In the genomic region with DNA sequence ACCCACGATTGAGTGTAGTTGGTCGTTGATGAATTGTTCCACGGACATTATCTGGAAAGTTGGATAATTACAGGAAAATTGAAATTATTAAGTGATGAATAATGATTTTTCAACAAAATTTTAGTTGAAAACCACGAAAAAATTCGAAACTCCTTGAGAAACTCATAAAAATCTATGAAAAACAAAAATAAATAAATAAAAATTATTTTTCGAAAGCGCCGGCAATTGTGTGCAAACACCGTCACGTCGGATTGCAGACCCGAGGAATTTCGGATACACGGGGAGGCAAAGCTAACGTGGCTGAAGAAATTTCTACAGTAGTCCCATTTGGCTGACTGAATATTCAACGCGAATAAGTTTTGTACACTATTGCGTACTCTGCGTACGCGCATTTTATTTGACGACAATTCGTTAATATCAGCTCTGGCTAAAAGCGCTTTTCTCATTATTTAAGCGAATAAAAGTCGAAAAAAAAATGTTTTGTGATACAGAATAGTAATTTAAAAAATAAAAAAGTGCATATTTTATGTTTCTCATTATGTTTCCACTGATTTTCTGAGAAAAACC, we compare ENCODE assay signal across 5 worm cellular contexts.
TF ChIP-seq lines count a peak whose summit lies in the region.

Gene mog-4 (minus strand): TSS at position 51 of the 567 bp plus-strand sequence.

TF ChIP-seq in whole organism, L1 larva, 84 proteins besides CTCF, POLR2A, EP300 and RAD21 (continues in another document):
- TF ChIP-seq grh-1 (GFP tag; IDR thresholded peaks at IDR 0.05; lab: Robert Waterston, UW) (peak; percentile 99), nhr-47 (tag; optimal IDR thresholded peaks at IDR 0.05; lab: Kevin White, UChicago) (peak; percentile 99), nhr-237 (tag; optimal IDR thresholded peaks at IDR 0.05; lab: Kevin White, UChicago) (peak; percentile 46), fkh-4 (tag; optimal IDR thresholded peaks at IDR 0.05; lab: Kevin White, UChicago; ENCODE audit: borderline replicate concordance) (peak; percentile 89), tbx-2 (tag; optimal IDR thresholded peaks at IDR 0.05; lab: Kevin White, UChicago) (peak; percentile 97), dsc-1 (tag; optimal IDR thresholded peaks at IDR 0.05; lab: Kevin White, UChicago) (peak; percentile 98), nhr-90 (tag; optimal IDR thresholded peaks at IDR 0.05; lab: Kevin White, UChicago; ENCODE audit: poor library complexity) (peak; percentile 98), fos-1 (tag; optimal IDR thresholded peaks at IDR 0.05; lab: Kevin White, UChicago) (peak; percentile 26), C16A3.4 (tag; optimal IDR thresholded peaks at IDR 0.05; lab: Kevin White, UChicago) (peak; percentile 82), snpc-4 (tag; optimal IDR thresholded peaks at IDR 0.05; lab: Kevin White, UChicago) (peak; percentile 77), C34B4.2 (tag; optimal IDR thresholded peaks at IDR 0.05; lab: Kevin White, UChicago) (peak; percentile 54), aha-1 (tag; optimal IDR thresholded peaks at IDR 0.05; lab: Kevin White, UChicago) (peak; percentile 6), mdl-1 (tag; optimal IDR thresholded peaks at IDR 0.05; lab: Kevin White, UChicago) (peak in 1 of 2 experiments; percentile 81), fkh-8 (tag; optimal IDR thresholded peaks at IDR 0.05; lab: Kevin White, UChicago) (peak; percentile 98), ets-5 (GFP tag; IDR thresholded peaks at IDR 0.05; lab: Robert Waterston, UW) (peak; percentile 92; the same call in 1 of the 2 replicates)

TF ChIP-seq in whole organism, L3 larva, 47 proteins besides CTCF, POLR2A, EP300 and RAD21 (continues in another document):
- TF ChIP-seq R02D3.7 (tag; optimal IDR thresholded peaks at IDR 0.05; lab: Kevin White, UChicago) (peak; percentile 79), nhr-77 (tag; optimal IDR thresholded peaks at IDR 0.05; lab: Kevin White, UChicago) (peak; percentile 90), nhr-43 (tag; optimal IDR thresholded peaks at IDR 0.05; lab: Kevin White, UChicago; ENCODE audit: poor library complexity, severe bottlenecking) (peak; percentile 98), skn-1 (tag; optimal IDR thresholded peaks at IDR 0.05; lab: Kevin White, UChicago) (peak; percentile 80), ceh-82 (tag; optimal IDR thresholded peaks at IDR 0.05; lab: Kevin White, UChicago) (peak; percentile 32), snpc-4 (tag; optimal IDR thresholded peaks at IDR 0.05; lab: Kevin White, UChicago) (peak; percentile 58), hmg-11 (tag; optimal IDR thresholded peaks at IDR 0.05; lab: Kevin White, UChicago) (peak; percentile 86), ZK546.5 (tag; optimal IDR thresholded peaks at IDR 0.05; lab: Kevin White, UChicago) (peak; percentile 42), nhr-23 (tag; optimal IDR thresholded peaks at IDR 0.05; lab: Kevin White, UChicago) (peak; percentile 93), lin-15B (tag; optimal IDR thresholded peaks at IDR 0.05; lab: Kevin White, UChicago) (peak; percentile 87), jun-1 (tag; optimal IDR thresholded peaks at IDR 0.05; lab: Kevin White, UChicago) (peak; percentile 80), ceh-28 (tag; optimal IDR thresholded peaks at IDR 0.05; lab: Kevin White, UChicago) (peak; percentile 75), tbx-2 (tag; optimal IDR thresholded peaks at IDR 0.05; lab: Kevin White, UChicago) (peak; percentile 92), nhr-11 (tag; optimal IDR thresholded peaks at IDR 0.05; lab: Kevin White, UChicago) (peak; percentile 79), pha-4 (tag; optimal IDR thresholded peaks at IDR 0.05; lab: Kevin White, UChicago) (peak; percentile 83), lsy-12 (tag; optimal IDR thresholded peaks at IDR 0.05; lab: Kevin White, UChicago) (peak; percentile 97), mdl-1 (tag; optimal IDR thresholded peaks at IDR 0.05; lab: Kevin White, UChicago) (peak; percentile 1)

TF ChIP-seq in whole organism, early embryonic, 17 proteins besides CTCF, POLR2A, EP300 and RAD21:
- peak; percentile 71 for TF ChIP-seq F13C5.2 (tag; optimal IDR thresholded peaks at IDR 0.05; lab: Kevin White, UChicago)
- peak; percentile 73 for TF ChIP-seq pes-1 (GFP tag; IDR thresholded peaks at IDR 0.05; lab: Robert Waterston, UW)
- TF ChIP-seq tbx-37 (GFP tag; conservative IDR thresholded peaks at IDR 0.05; lab: Robert Waterston, UW), result peak; percentile 91
- peak; percentile 68 for TF ChIP-seq tbx-11 (GFP tag; IDR thresholded peaks at IDR 0.05; lab: Robert Waterston, UW)
- TF ChIP-seq sea-1 (GFP tag; conservative IDR thresholded peaks at IDR 0.05; lab: Robert Waterston, UW), result peak; percentile 41; the same call in 1 of the 2 replicates
- TF ChIP-seq scrt-1 (GFP tag; IDR thresholded peaks at IDR 0.05; lab: Robert Waterston, UW), result peak; percentile 69

TF ChIP-seq in whole organism, midembryonic, 9 proteins besides CTCF, POLR2A, EP300 and RAD21:
- TF ChIP-seq ztf-23 (GFP tag; IDR thresholded peaks at IDR 0.05; lab: Robert Waterston, UW) (peak; percentile 92), ztf-29 (GFP tag; IDR thresholded peaks at IDR 0.05; lab: Robert Waterston, UW) (peak; percentile 74), klf-2 (GFP tag; conservative IDR thresholded peaks at IDR 0.05; lab: Robert Waterston, UW) (peak; percentile 79), cog-1 (tag; optimal IDR thresholded peaks at IDR 0.05; lab: Kevin White, UChicago) (peak; percentile 61), flt-1 (GFP tag; IDR thresholded peaks at IDR 0.05; lab: Robert Waterston, UW) (peak; percentile 91)

TF ChIP-seq in whole organism, young adult, 124 proteins besides CTCF, POLR2A, EP300 and RAD21 (continues in another document):
- peak; percentile 97 for TF ChIP-seq athp-1 (tag; optimal IDR thresholded peaks at IDR 0.05; lab: Kevin White, UChicago)
- peak; percentile 100 for TF ChIP-seq ztf-25 (GFP tag; IDR thresholded peaks at IDR 0.05; lab: Robert Waterston, UW)
- TF ChIP-seq C17E4.6 (GFP tag; IDR thresholded peaks at IDR 0.05; lab: Robert Waterston, UW), result peak; percentile 100
- TF ChIP-seq K11D2.4 (GFP tag; IDR thresholded peaks at IDR 0.05; lab: Robert Waterston, UW), result peak; percentile 99
- peak; percentile 100 for TF ChIP-seq Y79H2A.3 (GFP tag; conservative IDR thresholded peaks at IDR 0.05; lab: Robert Waterston, UW)
- TF ChIP-seq F22D6.2 (tag; optimal IDR thresholded peaks at IDR 0.05; lab: Kevin White, UChicago), result peak; percentile 89
- peak; percentile 76 for TF ChIP-seq mel-28 (tag; optimal IDR thresholded peaks at IDR 0.05; lab: Kevin White, UChicago; ENCODE audit: borderline replicate concordance)
- TF ChIP-seq egrh-3 (GFP tag; IDR thresholded peaks at IDR 0.05; lab: Robert Waterston, UW), result peak; percentile 90
- TF ChIP-seq repo-1 (tag; optimal IDR thresholded peaks at IDR 0.05; lab: Kevin White, UChicago), result peak; percentile 84
- TF ChIP-seq dpl-1 (GFP tag; optimal IDR thresholded peaks at IDR 0.05; lab: Kevin White, UChicago), result peak; percentile 46
- peak; percentile 99 for TF ChIP-seq Y67H2A.10 (GFP tag; conservative IDR thresholded peaks at IDR 0.05; lab: Robert Waterston, UW)
- peak; percentile 84 for TF ChIP-seq him-1 (tag; optimal IDR thresholded peaks at IDR 0.05; lab: Kevin White, UChicago)
- peak; percentile 99 for TF ChIP-seq attf-5 (GFP tag; optimal IDR thresholded peaks at IDR 0.05; lab: Kevin White, UChicago)
- TF ChIP-seq madf-8 (GFP tag; conservative IDR thresholded peaks at IDR 0.05; lab: Robert Waterston, UW), result peak; percentile 99
- TF ChIP-seq ceh-79 (tag; optimal IDR thresholded peaks at IDR 0.05; lab: Kevin White, UChicago), result peak; percentile 61
- peak; percentile 64 for TF ChIP-seq nhr-90 (tag; optimal IDR thresholded peaks at IDR 0.05; lab: Kevin White, UChicago)
- TF ChIP-seq F49E8.2 (tag; optimal IDR thresholded peaks at IDR 0.05; lab: Kevin White, UChicago; ENCODE audit: insufficient read depth), result peak; percentile 51
- 0 out of 2 replicates have a peak, but pooled peaks have one; percentile 15 for TF ChIP-seq ceh-58 (GFP tag; IDR thresholded peaks at IDR 0.05; lab: Robert Waterston, UW)
- peak; percentile 99 for TF ChIP-seq Y53G8AR.9 (GFP tag; conservative IDR thresholded peaks at IDR 0.05; lab: Robert Waterston, UW)
- peak; percentile 96 for TF ChIP-seq ceh-100 (GFP tag; IDR thresholded peaks at IDR 0.05; lab: Robert Waterston, UW)
- TF ChIP-seq hmg-1.2 (GFP tag; IDR thresholded peaks at IDR 0.05; lab: Robert Waterston, UW), result peak; percentile 100
- peak; percentile 100 for TF ChIP-seq bed-2 (GFP tag; IDR thresholded peaks at IDR 0.05; lab: Robert Waterston, UW)
- TF ChIP-seq ztf-3 (GFP tag; optimal IDR thresholded peaks at IDR 0.05; lab: Kevin White, UChicago), result peak; percentile 81
- peak; percentile 98 for TF ChIP-seq C06A6.2 (GFP tag; conservative IDR thresholded peaks at IDR 0.05; lab: Robert Waterston, UW)
- TF ChIP-seq egl-44 (GFP tag; IDR thresholded peaks at IDR 0.05; lab: Robert Waterston, UW), result peak; percentile 97
- TF ChIP-seq ets-4 (GFP tag; optimal IDR thresholded peaks at IDR 0.05; lab: Kevin White, UChicago), result peak; percentile 10
- peak; percentile 99 for TF ChIP-seq lir-1 (GFP tag; conservative IDR thresholded peaks at IDR 0.05; lab: Robert Waterston, UW)
- peak; percentile 95 for TF ChIP-seq hmg-20 (GFP tag; IDR thresholded peaks at IDR 0.05; lab: Robert Waterston, UW)
- TF ChIP-seq T26A5.8 (tag; optimal IDR thresholded peaks at IDR 0.05; lab: Kevin White, UChicago), result peak; percentile 7
- TF ChIP-seq pbrm-1 (GFP tag; IDR thresholded peaks at IDR 0.05; lab: Robert Waterston, UW), result peak; percentile 99
- peak; percentile 97 for TF ChIP-seq K12H6.12 (tag; optimal IDR thresholded peaks at IDR 0.05; lab: Kevin White, UChicago)
- peak; percentile 97 for TF ChIP-seq unc-130 (GFP tag; optimal IDR thresholded peaks at IDR 0.05; lab: Kevin White, UChicago)
- peak; percentile 93 for TF ChIP-seq Y53F4B.3 (GFP tag; IDR thresholded peaks at IDR 0.05; lab: Robert Waterston, UW)
- peak; percentile 81 for TF ChIP-seq zim-3 (tag; optimal IDR thresholded peaks at IDR 0.05; lab: Kevin White, UChicago)
- peak; percentile 99 for TF ChIP-seq Y56A3A.18 (GFP tag; IDR thresholded peaks at IDR 0.05; lab: Robert Waterston, UW)
- TF ChIP-seq die-1 (tag; optimal IDR thresholded peaks at IDR 0.05; lab: Kevin White, UChicago), result peak; percentile 45
- peak; percentile 48 for TF ChIP-seq T07F8.4 (tag; optimal IDR thresholded peaks at IDR 0.05; lab: Kevin White, UChicago)
- TF ChIP-seq bed-1 (GFP tag; IDR thresholded peaks at IDR 0.05; lab: Robert Waterston, UW), result peak; percentile 98
- peak; percentile 31 for TF ChIP-seq snpc-4 (GFP tag; optimal IDR thresholded peaks at IDR 0.05; lab: Kevin White, UChicago)
- TF ChIP-seq snpc-4 (tag; optimal IDR thresholded peaks at IDR 0.05; lab: Kevin White, UChicago), result peak; percentile 41 to 91 (median 72)
- TF ChIP-seq snpc-3.4 (tag; optimal IDR thresholded peaks at IDR 0.05; lab: Kevin White, UChicago), result peak; percentile 18
- TF ChIP-seq chd-7 (tag; optimal IDR thresholded peaks at IDR 0.05; lab: Kevin White, UChicago), result peak; percentile 84
- peak; percentile 93 for TF ChIP-seq attf-3 (GFP tag; conservative IDR thresholded peaks at IDR 0.05; lab: Robert Waterston, UW)
